Worm (Caenorhabditis elegans): Measurements from ENCODE around the gene psr-1.

- no peak for TF ChIP-seq him-1 (tag; optimal IDR thresholded peaks at IDR 0.05)
- TF ChIP-seq dao-5 (tag; optimal IDR thresholded peaks at IDR 0.05): no peak
- TF ChIP-seq W03F9.2 (tag; optimal IDR thresholded peaks at IDR 0.05): no peak
These were observed 25.7 kb downstream of the psr-1 start, which contains the start of gene kin-36 for ce11 chrIV:4678718-4679117.
